Worm (Caenorhabditis elegans) whole organism, L4 larva: Measurements from ENCODE around the gene cchl-1.

Experiments
- F49E8.2 ChIP-seq: sonication (generic microtip); optimal IDR thresholded peaks from 2 replicates; lab custom pipeline; 2016; ENCODE audit warnings: missing compliant biosample characterization, mild to moderate bottlenecking, missing genetic modification characterization, borderline replicate concordance
- R02D3.7 ChIP-seq: fragments of 150-350 bp; sonication (generic microtip); optimal IDR thresholded peaks from 3 replicates; lab custom pipeline; 2014; ENCODE audit warnings: missing biosample characterization, missing genetic modification characterization
- ZK337.2 ChIP-seq: fragments of 200-800 bp; sonication (Bioruptor generic); IDR thresholded peaks from 2 replicates; pipeline ENCODE4 v1.3.6; 2022; ENCODE audit warnings: missing genetic modification reagents, missing genetic modification characterization, missing compliant biosample characterization
- fos-1 ChIP-seq: fragments of 150-350 bp; optimal IDR thresholded peaks from 2 replicates; lab custom pipeline; 2014; ENCODE audit warnings: missing biosample characterization, missing genetic modification characterization
- lir-3 ChIP-seq: sonication (generic microtip); optimal IDR thresholded peaks from 2 replicates; lab custom pipeline; 2016; ENCODE audit warnings: mild to moderate bottlenecking, missing genetic modification characterization, missing compliant biosample characterization
- mdl-1 ChIP-seq, 2 experiments: fragments of 150-350 bp in 1 of 2; sonication (generic microtip) in 1 of 2; optimal IDR thresholded peaks; 2 replicates each; lab custom pipeline; 2014 to 2017; ENCODE audit warnings: missing biosample characterization in 2 of 2, missing genetic modification characterization in 2 of 2
- mdt-29 ChIP-seq: fragments of 200-800 bp; sonication (Bioruptor generic); IDR thresholded peaks from 2 replicates; pipeline ENCODE4 v1.3.6; 2022; ENCODE audit warnings: missing genetic modification reagents, missing genetic modification characterization, missing compliant biosample characterization
- nhr-28 ChIP-seq: fragments of 150-350 bp; optimal IDR thresholded peaks from 2 replicates; lab custom pipeline; 2014; ENCODE audit warnings: missing biosample characterization, missing genetic modification characterization
- nhr-6 ChIP-seq: fragments of 150-350 bp; optimal IDR thresholded peaks from 2 replicates; lab custom pipeline; 2014; ENCODE audit warnings: missing biosample characterization, missing genetic modification characterization
- pha-4 ChIP-seq, 2 experiments: fragments of 150-350 bp in 1 of 2; fragments of 200-800 bp in 1 of 2; sonication (Bioruptor generic) in 1 of 2; IDR thresholded peaks in 1 of 2; optimal IDR thresholded peaks in 1 of 2; 2 replicates each; pipeline versions ENCODE4 v1.3.6 to Lab custom; 2014 to 2022; ENCODE audit warnings: missing genetic modification characterization in 2 of 2, missing genetic modification reagents in 2 of 2, missing biosample characterization in 1 of 2, missing compliant biosample characterization in 1 of 2
- skn-1 ChIP-seq: fragments of 150-350 bp; optimal IDR thresholded peaks from 2 replicates; lab custom pipeline; 2014; ENCODE audit warnings: missing biosample characterization, missing genetic modification characterization
- snpc-4 ChIP-seq: fragments of 150-350 bp; optimal IDR thresholded peaks from 2 replicates; lab custom pipeline; 2014; ENCODE audit warnings: missing biosample characterization, missing genetic modification characterization
- zip-2 ChIP-seq: fragments of 150-350 bp; optimal IDR thresholded peaks from 2 replicates; lab custom pipeline; 2014; ENCODE audit warnings: missing biosample characterization, missing genetic modification characterization

DNA sequence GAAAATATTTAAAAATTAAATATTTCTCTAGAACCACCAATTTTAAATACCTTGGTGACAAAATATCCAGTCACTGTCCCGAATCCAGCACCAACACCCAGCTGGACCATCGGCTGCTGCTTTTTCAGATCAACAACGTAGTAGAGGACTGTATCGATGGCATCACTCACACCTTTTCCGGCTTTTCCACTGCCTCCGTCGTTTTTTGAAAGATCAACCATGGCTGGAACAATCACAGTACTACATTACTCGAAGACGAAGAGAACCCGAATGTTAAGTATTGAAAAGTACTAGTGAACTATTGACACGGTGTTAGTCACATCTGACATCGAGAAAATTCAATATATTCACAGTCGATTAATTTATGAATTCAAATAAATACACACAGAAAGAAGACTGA is 912 bp upstream of the cchl-1 start, which contains the start of gene fndc-1:
- TF ChIP-seq mdt-29, result no peak
- TF ChIP-seq lir-3 (tag; lab: Kevin White, UChicago), result no peak
- TF ChIP-seq ZK337.2 (GFP tag; lab: Robert Waterston, UW), result no peak
- TF ChIP-seq mdl-1 (tag; optimal IDR thresholded peaks at IDR 0.05; lab: Kevin White, UChicago), result no peak
- TF ChIP-seq F49E8.2 (tag; lab: Kevin White, UChicago), result no peak
- TF ChIP-seq snpc-4, result no peak
- no peak for TF ChIP-seq nhr-6 (tag; lab: Kevin White, UChicago)
- no peak for TF ChIP-seq nhr-28
- TF ChIP-seq R02D3.7 (tag; lab: Kevin White, UChicago), result no peak
- no peak for TF ChIP-seq zip-2 (tag; lab: Kevin White, UChicago)
- no peak for TF ChIP-seq fos-1 (tag; lab: Kevin White, UChicago)
- no peak for TF ChIP-seq pha-4 (GFP tag; IDR thresholded peaks at IDR 0.05; lab: Robert Waterston, UW)
- no peak for TF ChIP-seq pha-4 (tag; optimal IDR thresholded peaks at IDR 0.05; lab: Kevin White, UChicago)
- no peak for TF ChIP-seq skn-1 (tag; lab: Kevin White, UChicago)
